Worm (Caenorhabditis elegans) whole organism, L2 larva: Measurements from ENCODE around the gene dop-1.

Experiments
- R02D3.7 ChIP-seq: fragments of 150-350 bp; optimal IDR thresholded peaks from 2 replicates; lab custom pipeline; 2014; ENCODE audit warnings: missing biosample characterization, missing genetic modification characterization
- ZK546.5 ChIP-seq: sonication (generic microtip); optimal IDR thresholded peaks from 2 replicates; lab custom pipeline; 2017; ENCODE audit warnings: missing biosample characterization, missing genetic modification characterization
- aly-2 ChIP-seq: fragments of 150-350 bp; optimal IDR thresholded peaks from 2 replicates; lab custom pipeline; 2014; ENCODE audit warnings: missing biosample characterization, missing genetic modification characterization
- ama-1 ChIP-seq: fragments of 150-350 bp; optimal IDR thresholded peaks from 2 replicates; lab custom pipeline; 2018; ENCODE audit warnings: inconsistent platforms
- blmp-1 ChIP-seq: sonication (generic microtip); optimal IDR thresholded peaks from 2 replicates; lab custom pipeline; 2017; ENCODE audit warnings: missing genetic modification characterization, mild to moderate bottlenecking, missing compliant biosample characterization, antibody characterized with exemption, moderate library complexity; ENCODE audit not compliant: insufficient read depth
- ceh-82 ChIP-seq: fragments of 150-350 bp; optimal IDR thresholded peaks from 2 replicates; lab custom pipeline; 2014; ENCODE audit warnings: missing biosample characterization, missing genetic modification characterization
- lsy-2 ChIP-seq, 2 experiments: fragments of 150-350 bp in 1 of 2; sonication (generic microtip) in 1 of 2; optimal IDR thresholded peaks; 2 replicates each; lab custom pipeline; 2014 to 2017; ENCODE audit warnings: missing biosample characterization in 2 of 2, missing genetic modification characterization in 2 of 2
- nhr-11 ChIP-seq: fragments of 150-350 bp; optimal IDR thresholded peaks from 2 replicates; lab custom pipeline; 2014; ENCODE audit warnings: missing biosample characterization, missing genetic modification characterization
- nhr-12 ChIP-seq: fragments of 150-350 bp; optimal IDR thresholded peaks from 2 replicates; lab custom pipeline; 2014; ENCODE audit warnings: missing biosample characterization, missing genetic modification characterization
- nhr-237 ChIP-seq: fragments of 150-350 bp; optimal IDR thresholded peaks from 2 replicates; lab custom pipeline; 2014; ENCODE audit warnings: missing biosample characterization, missing genetic modification characterization
- peb-1 ChIP-seq: fragments of 150-350 bp; optimal IDR thresholded peaks from 2 replicates; lab custom pipeline; 2014; ENCODE audit warnings: missing biosample characterization, missing genetic modification characterization
- snpc-4 ChIP-seq: fragments of 150-350 bp; optimal IDR thresholded peaks from 2 replicates; lab custom pipeline; 2014; ENCODE audit warnings: missing biosample characterization, missing genetic modification characterization
- unc-62 ChIP-seq: fragments of 150-350 bp; optimal IDR thresholded peaks from 2 replicates; lab custom pipeline; 2014; ENCODE audit warnings: missing biosample characterization, missing genetic modification reagents, missing genetic modification characterization
- ztf-11 ChIP-seq: sonication (generic microtip); optimal IDR thresholded peaks from 2 replicates; lab custom pipeline; 2017; ENCODE audit warnings: missing biosample characterization, missing genetic modification characterization

DNA sequence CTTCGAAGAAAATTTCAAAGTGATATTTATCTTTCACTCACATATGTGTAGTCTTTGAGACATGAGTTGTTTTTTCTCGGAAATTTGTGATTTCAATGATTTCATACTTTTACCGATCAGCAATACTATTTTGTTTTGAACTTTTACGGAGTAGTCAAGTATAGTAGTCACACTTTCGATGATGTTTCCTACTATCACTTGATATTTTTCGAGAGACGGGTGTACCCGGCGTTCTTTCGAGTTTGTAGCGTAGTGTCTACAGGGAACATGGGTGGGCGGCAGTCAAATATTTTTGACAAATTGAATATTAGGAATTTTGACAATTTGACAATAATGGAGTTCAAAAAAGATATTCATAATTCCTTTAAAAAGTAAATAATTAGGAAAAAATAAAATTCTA is 20.2 kb upstream of the dop-1 start:
- no peak for TF ChIP-seq blmp-1
- no peak for TF ChIP-seq nhr-237 (tag; lab: Kevin White, UChicago)
- no peak for TF ChIP-seq nhr-12 (tag; lab: Kevin White, UChicago)
- no peak for TF ChIP-seq nhr-11
- no peak for TF ChIP-seq aly-2 (tag; lab: Kevin White, UChicago)
- no peak for TF ChIP-seq lsy-2 (tag; optimal IDR thresholded peaks at IDR 0.05; lab: Kevin White, UChicago)
- no peak for TF ChIP-seq ceh-82
- TF ChIP-seq ama-1 (lab: Kevin White, UChicago), result no peak
- TF ChIP-seq snpc-4 (tag; lab: Kevin White, UChicago), result no peak
- no peak for TF ChIP-seq R02D3.7
- TF ChIP-seq ZK546.5 (tag; lab: Kevin White, UChicago), result no peak
- no peak for TF ChIP-seq peb-1 (tag; lab: Kevin White, UChicago)
- no peak for TF ChIP-seq ztf-11
- no peak for TF ChIP-seq unc-62 (GFP tag; lab: Kevin White, UChicago)
